Fruit fly (Drosophila melanogaster) whole organism, embryonic: ENCODE data around the gene CG1632.

Experiments
- Adf1 ChIP-seq: fragments of 200-800 bp; sonication (Bioruptor generic); IDR thresholded peaks from 2 replicates; pipeline ENCODE4 v1.3.6; 2022; ENCODE audit warnings: missing biosample characterization, missing genetic modification characterization
- Awh ChIP-seq: fragments of 200-800 bp; sonication (Bioruptor generic); IDR thresholded peaks from 2 replicates; pipeline ENCODE4, ENCODE4 v1.3.6; 2022; ENCODE audit warnings: missing biosample characterization, missing genetic modification characterization
- B-H2 ChIP-seq: fragments of 200-800 bp; sonication (Bioruptor generic); optimal IDR thresholded peaks from 2 replicates; lab custom pipeline; 2018; ENCODE audit warnings: missing biosample characterization, mild to moderate bottlenecking, missing genetic modification characterization
- Bgb ChIP-seq: fragments of 200-800 bp; sonication (Bioruptor generic); IDR thresholded peaks from 2 replicates; pipeline ENCODE4 v1.3.6; 2022; ENCODE audit warnings: missing biosample characterization, missing genetic modification characterization; ENCODE audit not compliant: partially characterized antibody
- CG10979 ChIP-seq: fragments of 200-800 bp; sonication (Bioruptor generic); optimal IDR thresholded peaks from 2 replicates; lab custom pipeline; 2018; ENCODE audit warnings: missing biosample characterization, mild to moderate bottlenecking, missing genetic modification characterization, moderate library complexity
- CG14667 ChIP-seq: fragments of 200-800 bp; sonication (Bioruptor generic); IDR thresholded peaks from 2 replicates; pipeline ENCODE4 v1.3.6; 2022; ENCODE audit warnings: missing biosample characterization, missing genetic modification characterization
- CG15011 ChIP-seq: fragments of 200-800 bp; sonication (Bioruptor generic); optimal IDR thresholded peaks from 3 replicates; lab custom pipeline; 2018; ENCODE audit warnings: missing biosample characterization, mild to moderate bottlenecking, missing genetic modification characterization
- CG1603 ChIP-seq: fragments of 200-800 bp; sonication (Bioruptor generic); optimal IDR thresholded peaks from 2 replicates; lab custom pipeline; 2019; ENCODE audit warnings: missing biosample characterization, mild to moderate bottlenecking, missing genetic modification characterization, moderate library complexity
- CG17912 ChIP-seq: fragments of 200-800 bp; sonication (Bioruptor generic); optimal IDR thresholded peaks from 2 replicates; lab custom pipeline; 2018; ENCODE audit warnings: missing biosample characterization, mild to moderate bottlenecking, missing genetic modification characterization
- CG33213 ChIP-seq: fragments of 200-800 bp; sonication (Bioruptor generic); optimal IDR thresholded peaks from 3 replicates; lab custom pipeline; 2016; ENCODE audit warnings: missing biosample characterization, missing genetic modification characterization
- CG34376 ChIP-seq: fragments of 200-800 bp; sonication (Bioruptor generic); optimal IDR thresholded peaks from 2 replicates; lab custom pipeline; 2018; ENCODE audit warnings: missing biosample characterization, mild to moderate bottlenecking, missing genetic modification characterization
- CG3995 ChIP-seq: fragments of 200-800 bp; sonication (Bioruptor generic); optimal IDR thresholded peaks from 3 replicates; lab custom pipeline; 2016; ENCODE audit warnings: missing biosample characterization, missing genetic modification characterization
- CG4730 ChIP-seq: fragments of 200-800 bp; sonication (Bioruptor generic); IDR thresholded peaks from 2 replicates; pipeline ENCODE4 v1.3.6; 2022; ENCODE audit warnings: missing biosample characterization, missing genetic modification characterization
- CG6791 ChIP-seq: fragments of 200-800 bp; sonication (Bioruptor generic); IDR thresholded peaks from 3 replicates; pipeline ENCODE4 v1.3.6; 2022; ENCODE audit warnings: missing biosample characterization, missing genetic modification characterization; ENCODE audit not compliant: partially characterized antibody
- CG7271 ChIP-seq: fragments of 200-800 bp; sonication (Bioruptor generic); optimal IDR thresholded peaks from 2 replicates; lab custom pipeline; 2018; ENCODE audit warnings: missing biosample characterization, mild to moderate bottlenecking, missing genetic modification characterization, moderate library complexity
- CG7372 ChIP-seq: fragments of 200-800 bp; sonication (Bioruptor generic); IDR thresholded peaks from 2 replicates; pipeline ENCODE4 v1.3.6; 2022; ENCODE audit warnings: missing biosample characterization, missing genetic modification characterization
- CG7928 ChIP-seq: fragments of 200-800 bp; sonication (Bioruptor generic); optimal IDR thresholded peaks from 2 replicates; lab custom pipeline; 2017; ENCODE audit warnings: missing biosample characterization, mild to moderate bottlenecking, missing genetic modification characterization
- CG7987 ChIP-seq: fragments of 200-800 bp; sonication (Bioruptor generic); optimal IDR thresholded peaks from 2 replicates; lab custom pipeline; 2018; ENCODE audit warnings: missing biosample characterization, mild to moderate bottlenecking, missing genetic modification characterization, moderate library complexity
- CG8478 ChIP-seq: fragments of >200 bp; optimal IDR thresholded peaks from 2 replicates; lab custom pipeline; 2018
- CG9437 ChIP-seq: fragments of 200-800 bp; sonication (Bioruptor generic); optimal IDR thresholded peaks from 2 replicates; lab custom pipeline; 2018; ENCODE audit warnings: missing biosample characterization, mild to moderate bottlenecking, missing genetic modification characterization
- CG9876 ChIP-seq: fragments of 200-800 bp; sonication (Bioruptor generic); optimal IDR thresholded peaks from 2 replicates; lab custom pipeline; 2016; ENCODE audit warnings: missing biosample characterization, missing genetic modification characterization
- CHES-1-like ChIP-seq: fragments of 200-800 bp; sonication (Bioruptor generic); optimal IDR thresholded peaks from 2 replicates; lab custom pipeline; 2016; ENCODE audit warnings: missing biosample characterization, missing genetic modification characterization
- D19B ChIP-seq: fragments of 200-800 bp; sonication (Bioruptor generic); optimal IDR thresholded peaks from 2 replicates; lab custom pipeline; 2017; ENCODE audit warnings: missing biosample characterization, mild to moderate bottlenecking, missing genetic modification characterization
- Deaf1 ChIP-seq: fragments of 200-800 bp; optimal IDR thresholded peaks from 3 replicates; lab custom pipeline; 2019; ENCODE audit warnings: missing biosample characterization, mild to moderate bottlenecking, missing genetic modification characterization, moderate library complexity
- Doc3 ChIP-seq: fragments of 200-800 bp; sonication (Bioruptor generic); IDR thresholded peaks from 3 replicates; pipeline ENCODE4 v1.3.6; 2022; ENCODE audit warnings: missing biosample characterization, missing genetic modification characterization; ENCODE audit not compliant: partially characterized antibody
- Dp ChIP-seq: fragments of 200-800 bp; sonication (Bioruptor generic); optimal IDR thresholded peaks from 2 replicates; lab custom pipeline; 2018; ENCODE audit warnings: missing biosample characterization, mild to moderate bottlenecking, missing genetic modification characterization, moderate library complexity
- Dref ChIP-seq: fragments of 200-800 bp; sonication (Bioruptor generic); IDR thresholded peaks from 2 replicates; pipeline ENCODE4 v1.3.6; 2022; ENCODE audit warnings: missing biosample characterization, missing genetic modification characterization
- E2f2 ChIP-seq: fragments of 200-800 bp; sonication (Bioruptor generic); IDR thresholded peaks from 2 replicates; pipeline ENCODE4 v1.3.6; 2022; ENCODE audit warnings: missing biosample characterization, missing genetic modification characterization
- MBD-R2 ChIP-seq: fragments of 200-800 bp; sonication (Bioruptor generic); IDR thresholded peaks from 2 replicates; pipeline ENCODE4 v1.3.6; 2022; ENCODE audit warnings: missing biosample characterization, missing genetic modification characterization
- Mad ChIP-seq: fragments of 200-800 bp; sonication (Bioruptor generic); optimal IDR thresholded peaks from 2 replicates; lab custom pipeline; 2016; ENCODE audit warnings: missing biosample characterization, missing genetic modification characterization
- Med ChIP-seq: fragments of 200-800 bp; sonication (Bioruptor generic); peaks from one replicate; lab custom pipeline; 2016; ENCODE audit warnings: missing biosample characterization, missing genetic modification characterization, mild to moderate bottlenecking, inconsistent platforms, moderate library complexity
- Mrtf ChIP-seq: fragments of 200-800 bp; sonication (Bioruptor generic); IDR thresholded peaks from 3 replicates; pipeline ENCODE4 v1.3.6; 2022; ENCODE audit warnings: missing biosample characterization, missing genetic modification characterization
- NC2α ChIP-seq: fragments of 200-800 bp; sonication (Bioruptor generic); optimal IDR thresholded peaks from 2 replicates; lab custom pipeline; 2016; ENCODE audit warnings: missing biosample characterization, missing genetic modification characterization
- Ptx1 ChIP-seq: fragments of 200-800 bp; sonication (Bioruptor generic); IDR thresholded peaks from 2 replicates; pipeline ENCODE4 v1.3.6; 2022; ENCODE audit warnings: missing biosample characterization, missing genetic modification characterization
- Scr ChIP-seq: fragments of 200-800 bp; sonication (Bioruptor generic); IDR thresholded peaks from 2 replicates; pipeline ENCODE4 v1.3.6; 2022; ENCODE audit warnings: missing biosample characterization, missing genetic modification characterization; ENCODE audit not compliant: partially characterized antibody
- cad ChIP-seq: fragments of >200 bp; optimal IDR thresholded peaks from 2 replicates; lab custom pipeline; 2017; ENCODE audit warnings: missing biosample characterization, missing genetic modification characterization
- cg ChIP-seq: fragments of 200-800 bp; sonication (Bioruptor generic); optimal IDR thresholded peaks from 3 replicates; lab custom pipeline; 2019; ENCODE audit warnings: missing biosample characterization, mild to moderate bottlenecking, missing genetic modification characterization, moderate library complexity
- chm ChIP-seq: fragments of 200-800 bp; sonication (Bioruptor generic); IDR thresholded peaks from 2 replicates; pipeline ENCODE4 v1.3.6; 2022; ENCODE audit warnings: missing biosample characterization, missing genetic modification characterization
- corto ChIP-seq: fragments of 200-800 bp; sonication (Bioruptor generic); optimal IDR thresholded peaks from 2 replicates; lab custom pipeline; 2016; ENCODE audit warnings: missing biosample characterization, mild to moderate bottlenecking, missing genetic modification characterization, moderate library complexity
- eyg ChIP-seq: fragments of 200-800 bp; sonication (Bioruptor generic); optimal IDR thresholded peaks from 3 replicates; lab custom pipeline; 2016; ENCODE audit warnings: missing biosample characterization, missing genetic modification characterization
- ftz-f1 ChIP-seq: fragments of 200-800 bp; sonication (Bioruptor generic); optimal IDR thresholded peaks from 2 replicates; lab custom pipeline; 2016; ENCODE audit warnings: missing biosample characterization, missing genetic modification characterization
- hb ChIP-seq: fragments of 200-800 bp; sonication (Bioruptor generic); IDR thresholded peaks from 3 replicates; pipeline ENCODE4 v1.3.6; 2022; ENCODE audit warnings: missing biosample characterization, missing genetic modification characterization; ENCODE audit not compliant: partially characterized antibody
- klu ChIP-seq: fragments of 200-800 bp; sonication (Bioruptor generic); IDR thresholded peaks from 2 replicates; pipeline ENCODE4 v1.3.6; 2022; ENCODE audit warnings: missing biosample characterization, missing genetic modification characterization
- kni ChIP-seq: fragments of 200-800 bp; sonication (Bioruptor generic); optimal IDR thresholded peaks from 3 replicates; lab custom pipeline; 2017; ENCODE audit warnings: mild to moderate bottlenecking, missing biosample characterization, missing genetic modification reagents, missing genetic modification characterization
- odd ChIP-seq: fragments of 200-800 bp; sonication (Bioruptor generic); optimal IDR thresholded peaks from 2 replicates; lab custom pipeline; 2017; ENCODE audit warnings: missing biosample characterization, mild to moderate bottlenecking, missing genetic modification characterization
- pnt ChIP-seq: fragments of 200-800 bp; sonication (Bioruptor generic); optimal IDR thresholded peaks from 3 replicates; lab custom pipeline; 2016; ENCODE audit warnings: missing biosample characterization, missing genetic modification characterization
- pum ChIP-seq: fragments of 200-800 bp; sonication (Bioruptor generic); optimal IDR thresholded peaks from 2 replicates; lab custom pipeline; 2016; ENCODE audit warnings: missing biosample characterization, missing genetic modification characterization
- rib ChIP-seq: fragments of 200-800 bp; sonication (Bioruptor generic); IDR thresholded peaks from 2 replicates; pipeline ENCODE4 v1.3.6; 2022; ENCODE audit warnings: missing biosample characterization, missing genetic modification characterization
- sug ChIP-seq: fragments of 200-800 bp; optimal IDR thresholded peaks from 2 replicates; lab custom pipeline; 2019; ENCODE audit warnings: missing biosample characterization, mild to moderate bottlenecking, missing genetic modification characterization, moderate library complexity
- tna ChIP-seq: fragments of 200-800 bp; sonication (Bioruptor generic); IDR thresholded peaks from 2 replicates; pipeline ENCODE4 v1.3.6; 2022; ENCODE audit warnings: missing biosample characterization, missing genetic modification characterization; ENCODE audit not compliant: partially characterized antibody
- vnd ChIP-seq: fragments of 200-800 bp; sonication (Bioruptor generic); IDR thresholded peaks from 3 replicates; pipeline ENCODE4 v1.3.6; 2022; ENCODE audit warnings: missing biosample characterization, missing genetic modification characterization; ENCODE audit not compliant: partially characterized antibody
- yki ChIP-seq: fragments of >200 bp; optimal IDR thresholded peaks from 3 replicates; lab custom pipeline; 2018

The CG1632 gene

dm6 chrX:8273291-8273690 lies 20.8 kb downstream of the CG1632 start, which contains the start of gene CG1636:
CG1636 (plus strand) TSS chrX:8273412.
- TF ChIP-seq ftz-f1 = no peak
- peak; percentile 36 for TF ChIP-seq Deaf1 (tag; lab: Kevin White, UChicago)
- TF ChIP-seq CG8478 (lab: Kevin White, UChicago) = no peak
- peak; percentile 87 for TF ChIP-seq CG6791
- TF ChIP-seq Adf1 (GFP tag; lab: Robert Waterston, UW) = peak; percentile 15; the same call in 1 of the 2 replicates
- peak; percentile 79 for TF ChIP-seq Dref (GFP tag; lab: Robert Waterston, UW)
- TF ChIP-seq pnt (GFP tag; lab: Kevin White, UChicago) = no peak
- no peak for TF ChIP-seq CG15011 (GFP tag; lab: Kevin White, UChicago)
- TF ChIP-seq CG1603 (tag; lab: Kevin White, UChicago) = peak; percentile 39
- no peak for TF ChIP-seq CG17912 (GFP tag; lab: Kevin White, UChicago)
- peak; percentile 73 for TF ChIP-seq hb (GFP tag; lab: Robert Waterston, UW)
- no peak for TF ChIP-seq CHES-1-like (GFP tag; lab: Kevin White, UChicago)
- no peak for TF ChIP-seq CG34376
- TF ChIP-seq Bgb (GFP tag; lab: Robert Waterston, UW) = peak; percentile 82
- TF ChIP-seq corto = no peak
- no peak for TF ChIP-seq rib (GFP tag; lab: Robert Waterston, UW)
- TF ChIP-seq CG7271 (tag; lab: Kevin White, UChicago) = no peak
- TF ChIP-seq Mrtf = no peak
- no peak for TF ChIP-seq CG33213 (GFP tag; lab: Kevin White, UChicago)
- no peak for TF ChIP-seq yki
- TF ChIP-seq Med (GFP tag; lab: Kevin White, UChicago) = peak; percentile 28
- TF ChIP-seq D19B (GFP tag; lab: Kevin White, UChicago) = no peak
- no peak for TF ChIP-seq CG7987 (GFP tag; lab: Kevin White, UChicago)
- TF ChIP-seq B-H2 (GFP tag; lab: Kevin White, UChicago) = no peak
- TF ChIP-seq Mad (GFP tag; lab: Kevin White, UChicago) = no peak
- no peak for TF ChIP-seq odd (GFP tag; lab: Kevin White, UChicago)
- TF ChIP-seq chm (GFP tag; lab: Robert Waterston, UW) = no peak
- no peak for TF ChIP-seq CG7372 (GFP tag; lab: Robert Waterston, UW)
- TF ChIP-seq vnd (GFP tag; lab: Robert Waterston, UW) = peak; percentile 66; the same call in 2 of the 3 replicates
- peak; percentile 80 for TF ChIP-seq tna (GFP tag; lab: Robert Waterston, UW)
- TF ChIP-seq eyg (GFP tag; lab: Kevin White, UChicago) = no peak
- TF ChIP-seq MBD-R2 (GFP tag; lab: Robert Waterston, UW) = peak; percentile 41
- TF ChIP-seq CG9876 = no peak
- TF ChIP-seq cg (GFP tag; lab: Kevin White, UChicago) = no peak
- no peak for TF ChIP-seq Ptx1 (GFP tag; lab: Robert Waterston, UW)
- TF ChIP-seq CG7928 (GFP tag; lab: Kevin White, UChicago) = no peak
- no peak for TF ChIP-seq klu
- TF ChIP-seq Doc3 (GFP tag; lab: Robert Waterston, UW) = peak; percentile 86
- TF ChIP-seq CG14667 = no peak
- peak; percentile 88 for TF ChIP-seq E2f2 (GFP tag; lab: Robert Waterston, UW)
- TF ChIP-seq pum (GFP tag; lab: Kevin White, UChicago) = no peak
- TF ChIP-seq CG9437 (GFP tag; lab: Kevin White, UChicago) = no peak
- TF ChIP-seq sug = no peak
- TF ChIP-seq NC2α = no peak
- peak; percentile 85 for TF ChIP-seq Scr
- peak; percentile 87 for TF ChIP-seq CG3995
- TF ChIP-seq CG10979 (tag; lab: Kevin White, UChicago) = no peak
- TF ChIP-seq Dp (GFP tag; lab: Kevin White, UChicago) = peak; percentile 77
- TF ChIP-seq Awh = no peak
- TF ChIP-seq CG4730 (GFP tag; lab: Robert Waterston, UW) = no peak
- no peak for TF ChIP-seq kni (GFP tag; lab: Kevin White, UChicago)
- TF ChIP-seq cad (GFP tag; lab: Kevin White, UChicago) = no peak
